Worm (Caenorhabditis elegans): Measurements from ENCODE around the gene F13B6.3.

Gene F13B6.3

DNA sequence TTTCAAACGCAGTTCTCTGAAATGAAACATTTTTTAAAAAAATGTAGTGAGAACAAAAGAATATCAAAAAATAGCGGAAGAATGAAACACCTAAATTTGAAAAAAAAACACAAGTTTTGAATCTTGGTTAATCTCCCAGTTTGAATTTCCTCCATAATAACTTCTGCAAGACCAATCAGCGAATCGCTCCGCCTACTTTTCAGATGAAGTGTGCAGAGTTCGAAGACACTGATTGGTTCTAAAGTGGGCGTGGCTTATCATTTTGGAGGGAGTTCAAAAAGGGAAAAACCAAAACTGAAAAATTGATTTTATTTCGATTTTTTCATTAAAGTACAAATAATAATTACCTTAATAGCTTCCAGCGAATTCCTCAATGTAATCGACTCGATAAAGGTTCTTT, 45.1 kb upstream of the F13B6.3 start:
- TF ChIP-seq mab-5 (tag; optimal IDR thresholded peaks at IDR 0.05), result no peak
- no peak for TF ChIP-seq skn-1 (tag; optimal IDR thresholded peaks at IDR 0.05)
- no peak for TF ChIP-seq nhr-77 (tag; optimal IDR thresholded peaks at IDR 0.05)
- TF ChIP-seq ztf-11 (tag; optimal IDR thresholded peaks at IDR 0.05), result no peak
- TF ChIP-seq ztf-1 (GFP tag; conservative IDR thresholded peaks at IDR 0.05), result no peak
- TF ChIP-seq ztf-4 (tag; optimal IDR thresholded peaks at IDR 0.05), result no peak
- TF ChIP-seq Y55F3AM.14 (GFP tag; optimal IDR thresholded peaks at IDR 0.05), result no peak
- no peak for TF ChIP-seq nhr-25 (tag; optimal IDR thresholded peaks at IDR 0.05)
- TF ChIP-seq elt-1 (tag; optimal IDR thresholded peaks at IDR 0.05), result no peak
- TF ChIP-seq ZK546.5 (tag; optimal IDR thresholded peaks at IDR 0.05), result no peak
- TF ChIP-seq unc-39 (tag; optimal IDR thresholded peaks at IDR 0.05), result no peak
- no peak for TF ChIP-seq elt-3 (tag; optimal IDR thresholded peaks at IDR 0.05)
- TF ChIP-seq nhr-12 (tag; optimal IDR thresholded peaks at IDR 0.05), result no peak
- TF ChIP-seq nhr-6 (tag; optimal IDR thresholded peaks at IDR 0.05), result no peak
- TF ChIP-seq peb-1 (tag; optimal IDR thresholded peaks at IDR 0.05), result no peak
- TF ChIP-seq lin-13 (GFP tag; optimal IDR thresholded peaks at IDR 0.05), result no peak
- no peak for TF ChIP-seq lin-11 (tag; optimal IDR thresholded peaks at IDR 0.05)
- no peak for TF ChIP-seq nhr-21 (tag; optimal IDR thresholded peaks at IDR 0.05)
- TF ChIP-seq lin-39 (tag; optimal IDR thresholded peaks at IDR 0.05), result no peak

DNA sequence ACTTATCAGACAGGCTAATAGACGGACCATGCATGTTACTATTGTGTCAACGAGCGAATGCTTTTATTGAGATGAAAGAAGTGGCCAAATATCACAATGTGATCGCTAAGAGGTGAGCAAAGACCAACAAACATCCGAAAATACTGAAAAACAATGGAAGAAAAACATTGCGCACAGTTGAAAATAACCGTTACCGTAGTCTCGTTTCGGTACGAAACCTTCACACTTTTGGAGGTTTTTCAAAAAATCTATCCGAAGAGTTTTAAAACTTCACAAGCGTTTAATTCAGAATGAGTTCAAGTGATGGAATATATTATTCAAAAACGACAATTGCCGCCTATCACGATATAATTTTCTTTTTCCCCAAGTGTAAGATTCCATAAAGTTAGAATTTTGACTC, 43.1 kb upstream of the F13B6.3 start:
- TF ChIP-seq lin-11 (tag; optimal IDR thresholded peaks at IDR 0.05), result no peak
- no peak for TF ChIP-seq nhr-129 (tag; optimal IDR thresholded peaks at IDR 0.05)
- no peak for TF ChIP-seq elt-3 (tag; optimal IDR thresholded peaks at IDR 0.05)
- TF ChIP-seq lsy-2 (tag; optimal IDR thresholded peaks at IDR 0.05), result peak in 1 of 2 experiments; percentile 87
- TF ChIP-seq nhr-11 (tag; optimal IDR thresholded peaks at IDR 0.05), result no peak

DNA sequence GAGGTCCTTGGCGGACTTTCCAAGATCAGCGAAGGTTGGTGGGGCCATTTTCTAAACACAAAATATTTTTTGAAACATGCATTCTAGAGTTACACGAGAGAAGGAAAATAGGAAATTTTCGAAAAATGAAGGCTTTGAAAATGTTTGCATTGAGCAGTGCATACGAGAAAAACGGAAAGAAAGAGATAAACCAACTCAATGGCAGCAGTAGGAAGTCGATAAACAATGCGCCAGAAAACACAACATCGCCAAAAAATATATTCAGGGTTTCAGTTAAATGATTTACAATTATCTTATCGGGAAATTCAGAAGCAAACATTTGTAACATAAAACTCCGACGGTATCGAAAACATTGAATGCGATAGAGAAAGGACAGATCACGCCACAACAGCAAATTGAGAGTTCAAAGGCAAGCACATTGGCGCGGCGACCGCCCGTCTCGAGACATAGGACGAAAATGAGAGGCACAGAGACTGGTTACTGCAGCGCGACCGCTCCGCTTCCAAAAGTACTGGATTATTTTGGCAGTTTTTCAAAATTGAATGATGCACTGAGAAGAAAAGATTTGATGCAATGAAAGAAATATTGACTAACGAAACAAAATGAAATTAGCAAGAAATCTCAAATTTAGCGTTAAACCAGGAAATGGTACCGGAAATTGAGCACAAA, 42.2 kb upstream of the F13B6.3 start, which contains the start of the genes vdac-1 and R05G6.5:
Gene vdac-1 (minus strand): TSS at position 51 of the 669 bp plus-strand sequence.
Gene R05G6.5 (plus strand): TSS at position 527 of the 669 bp plus-strand sequence.
- TF ChIP-seq nhr-25 (tag; optimal IDR thresholded peaks at IDR 0.05), result peak; percentile 77
- TF ChIP-seq alr-1 (tag; optimal IDR thresholded peaks at IDR 0.05), result no peak
- TF ChIP-seq nhr-23 (tag; optimal IDR thresholded peaks at IDR 0.05), result no peak
- peak; percentile 80 for TF ChIP-seq ama-1 (optimal IDR thresholded peaks at IDR 0.05)
- peak; percentile 49 to 86 for TF ChIP-seq lsy-2 (tag; optimal IDR thresholded peaks at IDR 0.05)
- TF ChIP-seq nhr-12 (tag; optimal IDR thresholded peaks at IDR 0.05), result no peak
- TF ChIP-seq mdl-1 (tag; optimal IDR thresholded peaks at IDR 0.05), result peak; percentile 16 to 61
- TF ChIP-seq R02D3.7 (tag; optimal IDR thresholded peaks at IDR 0.05), result no peak
- no peak for TF ChIP-seq elt-1 (tag; optimal IDR thresholded peaks at IDR 0.05)
- TF ChIP-seq sma-3 (GFP tag; optimal IDR thresholded peaks at IDR 0.05), result peak; percentile 86
- TF ChIP-seq Y55F3AM.14 (GFP tag; optimal IDR thresholded peaks at IDR 0.05), result no peak
- TF ChIP-seq unc-62 (GFP tag; optimal IDR thresholded peaks at IDR 0.05), result no peak
- no peak for TF ChIP-seq mab-5 (tag; optimal IDR thresholded peaks at IDR 0.05)
- peak; percentile 42 for TF ChIP-seq egl-27 (tag; optimal IDR thresholded peaks at IDR 0.05)
- TF ChIP-seq crh-2 (tag; optimal IDR thresholded peaks at IDR 0.05), result peak; percentile 92
- TF ChIP-seq peb-1 (tag; optimal IDR thresholded peaks at IDR 0.05), result no peak
- peak; percentile 42 for TF ChIP-seq sem-4 (tag; optimal IDR thresholded peaks at IDR 0.05)
- TF ChIP-seq nhr-21 (tag; optimal IDR thresholded peaks at IDR 0.05), result peak; percentile 74
- TF ChIP-seq dmd-4 (tag; optimal IDR thresholded peaks at IDR 0.05), result no peak
- TF ChIP-seq mbf-1 (tag; optimal IDR thresholded peaks at IDR 0.05), result no peak
- TF ChIP-seq elt-3 (tag; optimal IDR thresholded peaks at IDR 0.05), result no peak
- peak; percentile 70 for TF ChIP-seq zag-1 (tag; optimal IDR thresholded peaks at IDR 0.05)
- TF ChIP-seq nhr-237 (tag; optimal IDR thresholded peaks at IDR 0.05), result no peak
- TF ChIP-seq lin-13 (GFP tag; optimal IDR thresholded peaks at IDR 0.05), result peak; percentile 80
- TF ChIP-seq C34F6.9 (tag; optimal IDR thresholded peaks at IDR 0.05), result peak; percentile 77
- peak; percentile 25 for TF ChIP-seq nhr-6 (tag; optimal IDR thresholded peaks at IDR 0.05)
- peak; percentile 85 for TF ChIP-seq unc-55 (GFP tag; optimal IDR thresholded peaks at IDR 0.05)
- TF ChIP-seq nhr-77 (tag; optimal IDR thresholded peaks at IDR 0.05), result no peak
- TF ChIP-seq nhr-11 (tag; optimal IDR thresholded peaks at IDR 0.05), result no peak
- TF ChIP-seq unc-39 (tag; optimal IDR thresholded peaks at IDR 0.05), result no peak
- TF ChIP-seq ztf-11 (tag; optimal IDR thresholded peaks at IDR 0.05), result no peak
- TF ChIP-seq aly-2 (tag; optimal IDR thresholded peaks at IDR 0.05), result no peak
- TF ChIP-seq F13H6.1 (tag; optimal IDR thresholded peaks at IDR 0.05), result peak; percentile 81
- TF ChIP-seq skn-1 (tag; optimal IDR thresholded peaks at IDR 0.05), result no peak
- TF ChIP-seq lin-11 (tag; optimal IDR thresholded peaks at IDR 0.05), result peak; percentile 57
- TF ChIP-seq ceh-16 (tag; optimal IDR thresholded peaks at IDR 0.05), result peak; percentile 27
- TF ChIP-seq sma-9 (GFP tag; optimal IDR thresholded peaks at IDR 0.05), result peak; percentile 59
- TF ChIP-seq sma-9 (tag; optimal IDR thresholded peaks at IDR 0.05), result no peak
- TF ChIP-seq ztf-4 (tag; optimal IDR thresholded peaks at IDR 0.05), result peak; percentile 51
- no peak for TF ChIP-seq lin-39 (tag; optimal IDR thresholded peaks at IDR 0.05)
- no peak for TF ChIP-seq ZK546.5 (tag; optimal IDR thresholded peaks at IDR 0.05)
- TF ChIP-seq ceh-82 (tag; optimal IDR thresholded peaks at IDR 0.05), result no peak
- no peak for TF ChIP-seq nhr-10 (tag; optimal IDR thresholded peaks at IDR 0.05)
- peak; percentile 89 for TF ChIP-seq gmeb-1 (tag; optimal IDR thresholded peaks at IDR 0.05)
- TF ChIP-seq nhr-129 (tag; optimal IDR thresholded peaks at IDR 0.05), result peak; percentile 87
- TF ChIP-seq ztf-1 (GFP tag; conservative IDR thresholded peaks at IDR 0.05), result no peak
- TF ChIP-seq fos-1 (tag; optimal IDR thresholded peaks at IDR 0.05), result peak; percentile 88

Measured in whole organism, L2 larva.